Fruit fly (Drosophila melanogaster): Measurements from ENCODE around the gene CG6638.

Gene CG6638

dm6 chr3L:8623702-8624421 lies 48.0 kb upstream of the CG6638 start, which contains the start of the genes GAPsec and Zasp66:
Gene GAPsec (minus strand): TSS chr3L:8623901.
Gene Zasp66 (plus strand): TSS chr3L:8624371.
- TF ChIP-seq unc-4 (GFP tag; IDR thresholded peaks at IDR 0.05; ENCODE audit: partially characterized antibody) = peak; percentile 34; the same call in 1 of the 2 replicates
- TF ChIP-seq Doc3 (GFP tag; IDR thresholded peaks at IDR 0.05; ENCODE audit: partially characterized antibody) = peak; percentile 39; the same call in 1 of the 3 replicates
- TF ChIP-seq CG3838 (GFP tag; optimal IDR thresholded peaks at IDR 0.05) = peak; percentile 83
- TF ChIP-seq Dip2 (GFP tag; IDR thresholded peaks at IDR 0.05) = no peak
- TF ChIP-seq CG2120 (GFP tag; optimal IDR thresholded peaks at IDR 0.05) = no peak
- TF ChIP-seq Abd-B (GFP tag; optimal IDR thresholded peaks at IDR 0.05) = no peak
- TF ChIP-seq trem (tag; optimal IDR thresholded peaks at IDR 0.05) = peak; percentile 27
- TF ChIP-seq Dll (GFP tag; IDR thresholded peaks at IDR 0.05; ENCODE audit: partially characterized antibody) = peak; percentile 63; the same call in 2 of the 4 replicates
- TF ChIP-seq nerfin-2 (GFP tag; IDR thresholded peaks at IDR 0.05; ENCODE audit: partially characterized antibody) = peak; percentile 20; the same call in 1 of the 2 replicates
- peak; percentile 49 for TF ChIP-seq amos (GFP tag; IDR thresholded peaks at IDR 0.05; ENCODE audit: partially characterized antibody)
- no peak for TF ChIP-seq ems (GFP tag; optimal IDR thresholded peaks at IDR 0.05)
- peak; percentile 61 for TF ChIP-seq MBD-R2 (GFP tag; IDR thresholded peaks at IDR 0.05)
- TF ChIP-seq CG2129 (GFP tag; IDR thresholded peaks at IDR 0.05; ENCODE audit: partially characterized antibody) = no peak
- TF ChIP-seq CG4617 (GFP tag; optimal IDR thresholded peaks at IDR 0.05; ENCODE audit: borderline replicate concordance) = peak; percentile 54
- TF ChIP-seq Dref (GFP tag; IDR thresholded peaks at IDR 0.05) = peak; percentile 80
- TF ChIP-seq NC2β (GFP tag; optimal IDR thresholded peaks at IDR 0.05) = no peak
- TF ChIP-seq knrl (GFP tag; IDR thresholded peaks at IDR 0.05; ENCODE audit: partially characterized antibody) = peak; percentile 19; the same call in 1 of the 3 replicates
- no peak for TF ChIP-seq CG4820 (GFP tag; optimal IDR thresholded peaks at IDR 0.05)
- TF ChIP-seq Opbp (GFP tag; IDR thresholded peaks at IDR 0.05; ENCODE audit: partially characterized antibody) = 0 out of 3 replicates have a peak, but pooled peaks have one; percentile 31
- peak; percentile 8 for TF ChIP-seq Ets97D (GFP tag; optimal IDR thresholded peaks at IDR 0.05)
- TF ChIP-seq tna (GFP tag; IDR thresholded peaks at IDR 0.05; ENCODE audit: partially characterized antibody) = 0 out of 2 replicates have a peak, but pooled peaks have one; percentile 23
- no peak for TF ChIP-seq az2 (GFP tag; optimal IDR thresholded peaks at IDR 0.05)
- no peak for TF ChIP-seq CG11723 (GFP tag; optimal IDR thresholded peaks at IDR 0.05)
- peak; percentile 42 for TF ChIP-seq pzg (GFP tag; optimal IDR thresholded peaks at IDR 0.05)
- peak; percentile 90 for TF ChIP-seq Dp (GFP tag; optimal IDR thresholded peaks at IDR 0.05)
- peak; percentile 56 for TF ChIP-seq Scr (GFP tag; IDR thresholded peaks at IDR 0.05; ENCODE audit: partially characterized antibody)
- peak; percentile 43; the same call in 1 of the 3 replicates for TF ChIP-seq HLH4C (GFP tag; IDR thresholded peaks at IDR 0.05; ENCODE audit: partially characterized antibody)
- peak; percentile 42 for TF ChIP-seq MESR4 (GFP tag; optimal IDR thresholded peaks at IDR 0.05)
- TF ChIP-seq so (GFP tag; IDR thresholded peaks at IDR 0.05) = no peak
- TF ChIP-seq CG13775 (GFP tag; optimal IDR thresholded peaks at IDR 0.05) = no peak
- peak; percentile 41; the same call in 2 of the 3 replicates for TF ChIP-seq CG6791 (GFP tag; IDR thresholded peaks at IDR 0.05; ENCODE audit: partially characterized antibody)
- peak; percentile 85 for TF ChIP-seq CG2116 (GFP tag; optimal IDR thresholded peaks at IDR 0.05)
- no peak for TF ChIP-seq CG1647 (GFP tag; optimal IDR thresholded peaks at IDR 0.05)
- 0 out of 2 replicates have a peak, but pooled peaks have one; percentile 9 for TF ChIP-seq inv (GFP tag; IDR thresholded peaks at IDR 0.05; ENCODE audit: partially characterized antibody)
- TF ChIP-seq CG8089 (GFP tag; optimal IDR thresholded peaks at IDR 0.05) = no peak
- no peak for TF ChIP-seq dmrt99B (tag; optimal IDR thresholded peaks at IDR 0.05)
- TF ChIP-seq E2f2 (GFP tag; IDR thresholded peaks at IDR 0.05) = peak; percentile 92
- no peak for TF ChIP-seq odd (GFP tag; optimal IDR thresholded peaks at IDR 0.05)
- TF ChIP-seq CG34224 (GFP tag; IDR thresholded peaks at IDR 0.05; ENCODE audit: partially characterized antibody) = peak; percentile 63; the same call in 2 of the 3 replicates
- no peak for TF ChIP-seq mld (GFP tag; IDR thresholded peaks at IDR 0.05; ENCODE audit: partially characterized antibody)
- peak; percentile 41 for TF ChIP-seq BEAF-32 (GFP tag; optimal IDR thresholded peaks at IDR 0.05)
- peak; percentile 39; the same call in 1 of the 2 replicates for TF ChIP-seq bbx (GFP tag; IDR thresholded peaks at IDR 0.05; ENCODE audit: partially characterized antibody)
- peak; percentile 28 for TF ChIP-seq Sry-δ (GFP tag; optimal IDR thresholded peaks at IDR 0.05)
- peak; percentile 33; the same call in 2 of the 3 replicates for TF ChIP-seq CG16813 (GFP tag; IDR thresholded peaks at IDR 0.05; ENCODE audit: partially characterized antibody)
- 0 out of 2 replicates have a peak, but pooled peaks have one; percentile 47 for TF ChIP-seq Bgb (GFP tag; IDR thresholded peaks at IDR 0.05; ENCODE audit: partially characterized antibody)
